Worm (Caenorhabditis elegans) whole organism, L4 larva: ENCODE data around the gene gfat-1.

Experiments
- F26F4.8 ChIP-seq: fragments of 200-800 bp; sonication (Bioruptor generic); conservative IDR thresholded peaks from 2 replicates; pipeline ENCODE4 v1.3.6; 2022; ENCODE audit warnings: missing genetic modification characterization, missing compliant biosample characterization
- F49E8.2 ChIP-seq: sonication (generic microtip); optimal IDR thresholded peaks from 2 replicates; lab custom pipeline; 2016; ENCODE audit warnings: missing compliant biosample characterization, mild to moderate bottlenecking, missing genetic modification characterization, borderline replicate concordance
- R02D3.7 ChIP-seq: fragments of 150-350 bp; sonication (generic microtip); optimal IDR thresholded peaks from 3 replicates; lab custom pipeline; 2014; ENCODE audit warnings: missing biosample characterization, missing genetic modification characterization
- Y75B8A.6 ChIP-seq: fragments of 200-800 bp; sonication (Bioruptor generic); IDR thresholded peaks from 2 replicates; pipeline ENCODE4 v1.3.6; 2022; ENCODE audit warnings: missing genetic modification reagents, missing genetic modification characterization, missing compliant biosample characterization
- aha-1 ChIP-seq: fragments of 150-350 bp; peaks from one replicate; lab custom pipeline; 2014; ENCODE audit warnings: missing biosample characterization, missing genetic modification characterization
- aly-2 ChIP-seq: sonication (generic microtip); optimal IDR thresholded peaks from 2 replicates; lab custom pipeline; 2018; ENCODE audit warnings: missing biosample characterization, missing genetic modification characterization
- arid-1 ChIP-seq: fragments of 200-800 bp; sonication (Bioruptor generic); conservative IDR thresholded peaks from 2 replicates; pipeline ENCODE4 v1.3.6; 2022; ENCODE audit warnings: missing genetic modification reagents, missing genetic modification characterization, missing compliant biosample characterization
- ceh-20 ChIP-seq: fragments of 200-800 bp; sonication (Bioruptor generic); IDR thresholded peaks from 2 replicates; pipeline ENCODE4 v1.3.6; 2022; ENCODE audit warnings: missing genetic modification reagents, missing genetic modification characterization, missing compliant biosample characterization
- ceh-28 ChIP-seq: fragments of 150-350 bp; optimal IDR thresholded peaks from 2 replicates; lab custom pipeline; 2014; ENCODE audit warnings: missing biosample characterization, missing genetic modification reagents, missing genetic modification characterization
- ceh-32 ChIP-seq: sonication (generic microtip); optimal IDR thresholded peaks from 2 replicates; lab custom pipeline; 2016; ENCODE audit warnings: mild to moderate bottlenecking, missing genetic modification characterization, missing compliant biosample characterization; ENCODE audit not compliant: poor library complexity
- ceh-44 ChIP-seq: fragments of 200-800 bp; sonication (Bioruptor generic); IDR thresholded peaks from 2 replicates; pipeline ENCODE4 v1.3.6; 2022; ENCODE audit warnings: missing genetic modification reagents, missing genetic modification characterization, missing compliant biosample characterization
- ceh-62 ChIP-seq: sonication (generic microtip); optimal IDR thresholded peaks from 2 replicates; lab custom pipeline; 2017; ENCODE audit warnings: missing biosample characterization, missing genetic modification characterization
- ces-1 ChIP-seq: fragments of 150-350 bp; sonication (generic microtip); optimal IDR thresholded peaks from 4 replicates; lab custom pipeline; 2014; ENCODE audit warnings: missing biosample characterization, missing genetic modification reagents, missing genetic modification characterization
- cey-2 ChIP-seq: sonication (generic microtip); optimal IDR thresholded peaks from 3 replicates; lab custom pipeline; 2017; ENCODE audit warnings: missing genetic modification characterization, mild to moderate bottlenecking, missing compliant biosample characterization, antibody characterized with exemption, borderline replicate concordance; ENCODE audit not compliant: insufficient read depth
- daf-12 ChIP-seq: fragments of 150-350 bp; optimal IDR thresholded peaks from 2 replicates; lab custom pipeline; 2014; ENCODE audit warnings: missing biosample characterization, missing genetic modification reagents, missing genetic modification characterization
- daf-16 ChIP-seq, 3 experiments: sonication (generic microtip); optimal IDR thresholded peaks; 2 replicates each; lab custom pipeline; 2016 to 2017; ENCODE audit warnings: missing genetic modification characterization in 3 of 3, missing genetic modification reagents in 3 of 3, mild to moderate bottlenecking in 2 of 3, missing compliant biosample characterization in 2 of 3, missing biosample characterization in 1 of 3, moderate library complexity in 1 of 3
- dmd-6 ChIP-seq: fragments of 200-800 bp; sonication (Bioruptor generic); IDR thresholded peaks from 2 replicates; pipeline ENCODE4 v1.3.6; 2022; ENCODE audit warnings: missing genetic modification reagents, missing genetic modification characterization, missing compliant biosample characterization
- duxl-1 ChIP-seq: sonication (generic microtip); optimal IDR thresholded peaks from 2 replicates; lab custom pipeline; 2016; ENCODE audit warnings: mild to moderate bottlenecking, missing genetic modification characterization, moderate library complexity, missing compliant biosample characterization; ENCODE audit not compliant: poor library complexity
- dve-1 ChIP-seq: sonication (generic microtip); optimal IDR thresholded peaks from 2 replicates; lab custom pipeline; 2017; ENCODE audit warnings: antibody characterized with exemption, mild to moderate bottlenecking, missing genetic modification characterization, missing compliant biosample characterization; ENCODE audit not compliant: insufficient read depth
- egl-27 ChIP-seq: sonication (generic microtip); optimal IDR thresholded peaks from 3 replicates; lab custom pipeline; 2017; ENCODE audit warnings: missing biosample characterization, missing genetic modification reagents, missing genetic modification characterization
- fkh-10 ChIP-seq: fragments of 150-350 bp; optimal IDR thresholded peaks from 2 replicates; lab custom pipeline; 2014; ENCODE audit warnings: missing biosample characterization, missing genetic modification reagents, missing genetic modification characterization
- gei-8 ChIP-seq: fragments of 200-800 bp; sonication (Bioruptor generic); optimal IDR thresholded peaks from 2 replicates; lab custom pipeline; 2018; ENCODE audit warnings: mild to moderate bottlenecking, missing genetic modification characterization, missing compliant biosample characterization
- hif-1 ChIP-seq, 2 experiments: sonication (generic microtip); optimal IDR thresholded peaks; 2 replicates each; lab custom pipeline; 2016 to 2017; ENCODE audit warnings: missing compliant biosample characterization in 2 of 2, missing genetic modification characterization in 2 of 2, missing genetic modification reagents in 2 of 2, missing genotype in 2 of 2, mild to moderate bottlenecking in 1 of 2
- hlh-11 ChIP-seq: fragments of 200-800 bp; sonication (Bioruptor generic); optimal IDR thresholded peaks from 2 replicates; lab custom pipeline; 2018; ENCODE audit warnings: mild to moderate bottlenecking, missing genetic modification characterization, missing compliant biosample characterization
- hlh-30 ChIP-seq: sonication (generic microtip); optimal IDR thresholded peaks from 2 replicates; lab custom pipeline; 2017; ENCODE audit warnings: antibody characterized with exemption, mild to moderate bottlenecking, missing genetic modification characterization, missing compliant biosample characterization; ENCODE audit not compliant: insufficient read depth
- hmg-1.1 ChIP-seq: fragments of 200-800 bp; sonication (Bioruptor generic); IDR thresholded peaks from 2 replicates; pipeline ENCODE4 v1.3.6; 2022; ENCODE audit warnings: missing genetic modification reagents, missing genetic modification characterization, missing compliant biosample characterization
- jun-1 ChIP-seq: fragments of 150-350 bp; optimal IDR thresholded peaks from 2 replicates; lab custom pipeline; 2014; ENCODE audit warnings: missing biosample characterization, missing genetic modification reagents, missing genetic modification characterization
- lin-1 ChIP-seq: fragments of 200-800 bp; sonication (Bioruptor generic); IDR thresholded peaks from 2 replicates; pipeline ENCODE4 v1.3.6; 2022; ENCODE audit warnings: missing genetic modification reagents, missing genetic modification characterization, missing compliant biosample characterization
- lin-15B ChIP-seq: fragments of 150-350 bp; sonication (generic microtip); optimal IDR thresholded peaks from 3 replicates; lab custom pipeline; 2014; ENCODE audit warnings: missing biosample characterization, missing genetic modification characterization
- lin-39 ChIP-seq: fragments of 150-350 bp; optimal IDR thresholded peaks from 2 replicates; lab custom pipeline; 2014; ENCODE audit warnings: missing biosample characterization, missing genetic modification reagents, missing genetic modification characterization
- mep-1 ChIP-seq: fragments of 150-350 bp; sonication (generic microtip); optimal IDR thresholded peaks from 3 replicates; lab custom pipeline; 2014; ENCODE audit warnings: missing biosample characterization, missing genetic modification characterization
- mes-2 ChIP-seq: sonication (generic microtip); optimal IDR thresholded peaks from 2 replicates; lab custom pipeline; 2016; ENCODE audit warnings: missing genotype, mild to moderate bottlenecking, missing genetic modification characterization, missing compliant biosample characterization; ENCODE audit not compliant: poor library complexity, severe bottlenecking
- mxl-3 ChIP-seq: fragments of 200-800 bp; sonication (Bioruptor generic); optimal IDR thresholded peaks from 2 replicates; lab custom pipeline; 2018; ENCODE audit warnings: mild to moderate bottlenecking, missing genetic modification characterization, missing compliant biosample characterization
- nhr-11 ChIP-seq: fragments of 150-350 bp; optimal IDR thresholded peaks from 2 replicates; lab custom pipeline; 2014; ENCODE audit warnings: missing biosample characterization, missing genetic modification characterization
- nhr-41 ChIP-seq: fragments of 200-800 bp; sonication (Bioruptor generic); IDR thresholded peaks from 2 replicates; pipeline ENCODE4 v1.3.6; 2022; ENCODE audit warnings: missing genetic modification reagents, missing genetic modification characterization, missing compliant biosample characterization
- nhr-6 ChIP-seq: fragments of 150-350 bp; optimal IDR thresholded peaks from 2 replicates; lab custom pipeline; 2014; ENCODE audit warnings: missing biosample characterization, missing genetic modification characterization
- nhr-76 ChIP-seq: fragments of 150-350 bp; optimal IDR thresholded peaks from 2 replicates; lab custom pipeline; 2014; ENCODE audit warnings: missing biosample characterization, missing genetic modification characterization
- nhr-77 ChIP-seq: fragments of 150-350 bp; optimal IDR thresholded peaks from 2 replicates; lab custom pipeline; 2014; ENCODE audit warnings: missing biosample characterization, missing genetic modification characterization
- pha-4 ChIP-seq, 2 experiments: fragments of 150-350 bp in 1 of 2; fragments of 200-800 bp in 1 of 2; sonication (Bioruptor generic) in 1 of 2; IDR thresholded peaks in 1 of 2; optimal IDR thresholded peaks in 1 of 2; 2 replicates each; pipeline versions ENCODE4 v1.3.6 to Lab custom; 2014 to 2022; ENCODE audit warnings: missing genetic modification characterization in 2 of 2, missing genetic modification reagents in 2 of 2, missing biosample characterization in 1 of 2, missing compliant biosample characterization in 1 of 2
- saeg-2 ChIP-seq: fragments of 200-800 bp; sonication (Bioruptor generic); IDR thresholded peaks from 2 replicates; pipeline ENCODE4 v1.3.6; 2022; ENCODE audit warnings: missing genetic modification reagents, missing genetic modification characterization, missing compliant biosample characterization
- sdz-12 ChIP-seq: fragments of 200-800 bp; sonication (Bioruptor generic); optimal IDR thresholded peaks from 2 replicates; lab custom pipeline; 2018; ENCODE audit warnings: mild to moderate bottlenecking, missing genetic modification characterization, missing compliant biosample characterization
- set-16 ChIP-seq: fragments of 200-800 bp; sonication (Bioruptor generic); IDR thresholded peaks from 2 replicates; pipeline ENCODE4 v1.3.6; 2022; ENCODE audit warnings: missing genetic modification reagents, missing genetic modification characterization, missing compliant biosample characterization
- snpc-4 ChIP-seq: fragments of 150-350 bp; optimal IDR thresholded peaks from 2 replicates; lab custom pipeline; 2014; ENCODE audit warnings: missing biosample characterization, missing genetic modification characterization
- spr-1 ChIP-seq: sonication (generic microtip); optimal IDR thresholded peaks from 2 replicates; lab custom pipeline; 2016; ENCODE audit warnings: mild to moderate bottlenecking, missing genetic modification characterization, missing compliant biosample characterization
- tra-1 ChIP-seq: fragments of 200-800 bp; sonication (Bioruptor generic); IDR thresholded peaks from 2 replicates; pipeline ENCODE4 v1.3.6; 2022; ENCODE audit warnings: missing genetic modification reagents, missing genetic modification characterization, missing compliant biosample characterization
- unc-130 ChIP-seq: sonication (generic microtip); optimal IDR thresholded peaks from 2 replicates; lab custom pipeline; 2016; ENCODE audit warnings: missing genetic modification reagents, missing genetic modification characterization, missing compliant biosample characterization
- unc-39 ChIP-seq: sonication (generic microtip); optimal IDR thresholded peaks from 2 replicates; lab custom pipeline; 2017; ENCODE audit warnings: missing biosample characterization, missing genetic modification characterization
- zfp-2 ChIP-seq: sonication (generic microtip); optimal IDR thresholded peaks from 2 replicates; lab custom pipeline; 2016; ENCODE audit warnings: mild to moderate bottlenecking, missing genetic modification characterization, missing compliant biosample characterization
- zip-2 ChIP-seq: fragments of 150-350 bp; optimal IDR thresholded peaks from 2 replicates; lab custom pipeline; 2014; ENCODE audit warnings: missing biosample characterization, missing genetic modification characterization

Gene gfat-1

DNA sequence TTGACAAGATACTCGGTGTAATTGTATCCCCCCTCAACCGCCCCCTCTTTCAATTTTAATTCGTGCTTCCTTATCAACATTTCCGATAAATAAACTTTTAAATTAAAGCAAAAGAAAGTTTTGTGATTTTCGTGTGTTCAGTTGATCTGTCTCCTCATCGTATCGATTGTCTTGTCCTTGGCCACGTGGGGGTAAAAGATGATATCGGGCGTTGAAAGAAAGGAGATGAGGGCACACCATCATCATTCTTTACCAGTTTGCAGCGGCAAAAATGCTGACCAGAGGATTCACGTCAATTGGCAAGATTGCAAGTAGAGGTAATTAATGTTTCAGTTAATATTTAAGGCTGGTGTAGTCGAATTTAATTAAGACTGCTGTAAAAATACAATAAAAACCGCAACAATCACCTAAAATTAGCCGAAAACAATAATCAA lies 47.9 kb downstream of the gfat-1 start, which contains the start of gene F54D5.7 (continued):
- no peak for TF ChIP-seq lin-15B (tag; lab: Kevin White, UChicago)
- peak; percentile 97 for TF ChIP-seq aha-1
- no peak for TF ChIP-seq daf-12 (tag; lab: Kevin White, UChicago)
- TF ChIP-seq saeg-2 (GFP tag; lab: Robert Waterston, UW) = no peak
- TF ChIP-seq ceh-32 = no peak
- TF ChIP-seq R02D3.7 = no peak
- no peak for TF ChIP-seq jun-1 (tag; lab: Kevin White, UChicago)
- no peak for TF ChIP-seq ceh-20 (GFP tag; lab: Robert Waterston, UW)
- TF ChIP-seq dve-1 = peak; percentile 77
- TF ChIP-seq nhr-41 (GFP tag; lab: Robert Waterston, UW) = 0 out of 2 replicates have a peak, but pooled peaks have one; percentile 33
- TF ChIP-seq snpc-4 (tag; lab: Kevin White, UChicago) = no peak
- peak in 1 of 2 experiments; percentile 42 for TF ChIP-seq daf-16 (GFP tag; optimal IDR thresholded peaks at IDR 0.05; lab: Kevin White, UChicago)
- TF ChIP-seq daf-16 (tag; optimal IDR thresholded peaks at IDR 0.05; lab: Kevin White, UChicago) = peak; percentile 58
- peak; percentile 80 for TF ChIP-seq hlh-30 (tag; lab: Kevin White, UChicago)
- 0 out of 2 replicates have a peak, but pooled peaks have one; percentile 19 for TF ChIP-seq ceh-44 (GFP tag; lab: Robert Waterston, UW)
- no peak for TF ChIP-seq cey-2 (tag; lab: Kevin White, UChicago)
- TF ChIP-seq unc-39 (tag; lab: Kevin White, UChicago) = no peak
- TF ChIP-seq unc-130 (GFP tag; lab: Kevin White, UChicago) = no peak
- peak; percentile 12 for TF ChIP-seq gei-8 (GFP tag; lab: Kevin White, UChicago)
- peak; percentile 55 for TF ChIP-seq spr-1 (tag; lab: Kevin White, UChicago)
- TF ChIP-seq nhr-11 (tag; lab: Kevin White, UChicago) = no peak
- no peak for TF ChIP-seq set-16 (GFP tag; lab: Robert Waterston, UW)
- TF ChIP-seq duxl-1 = no peak
- TF ChIP-seq hmg-1.1 (GFP tag; lab: Robert Waterston, UW) = peak; percentile 49; the same call in 1 of the 2 replicates
- peak; percentile 55 for TF ChIP-seq dmd-6 (GFP tag; lab: Robert Waterston, UW)
- no peak for TF ChIP-seq nhr-77 (tag; lab: Kevin White, UChicago)
- TF ChIP-seq ceh-62 (tag; lab: Kevin White, UChicago) = no peak
- no peak for TF ChIP-seq lin-39 (tag; lab: Kevin White, UChicago)
- no peak for TF ChIP-seq fkh-10 (GFP tag; lab: Kevin White, UChicago)
- peak; percentile 34 for TF ChIP-seq ceh-28 (tag; lab: Kevin White, UChicago)
- TF ChIP-seq mxl-3 (GFP tag; lab: Kevin White, UChicago) = peak; percentile 84
- no peak for TF ChIP-seq ces-1
- no peak for TF ChIP-seq hif-1 (tag; optimal IDR thresholded peaks at IDR 0.05; lab: Kevin White, UChicago)
- peak; percentile 65 for TF ChIP-seq arid-1 (GFP tag; lab: Robert Waterston, UW)
- peak; percentile 85 for TF ChIP-seq aly-2
- no peak for TF ChIP-seq F26F4.8 (GFP tag; lab: Robert Waterston, UW)
- TF ChIP-seq nhr-76 (tag; lab: Kevin White, UChicago) = no peak
- no peak for TF ChIP-seq zfp-2 (tag; lab: Kevin White, UChicago)
- peak; percentile 46; the same call in 1 of the 2 replicates for TF ChIP-seq tra-1 (GFP tag; lab: Robert Waterston, UW)
- TF ChIP-seq F49E8.2 (tag; lab: Kevin White, UChicago) = peak; percentile 56
- TF ChIP-seq zip-2 (tag; lab: Kevin White, UChicago) = peak; percentile 33
- peak; percentile 77 for TF ChIP-seq mep-1 (tag; lab: Kevin White, UChicago)
- peak; percentile 32; the same call in 1 of the 2 replicates for TF ChIP-seq lin-1 (GFP tag; lab: Robert Waterston, UW)
- TF ChIP-seq egl-27 (tag; lab: Kevin White, UChicago) = no peak
- no peak for TF ChIP-seq nhr-6 (tag; lab: Kevin White, UChicago)
- TF ChIP-seq hlh-11 (tag; lab: Kevin White, UChicago) = peak; percentile 76
- TF ChIP-seq pha-4 (GFP tag; IDR thresholded peaks at IDR 0.05; lab: Robert Waterston, UW) = peak; percentile 66; the same call in 1 of the 2 replicates
- TF ChIP-seq pha-4 (tag; optimal IDR thresholded peaks at IDR 0.05; lab: Kevin White, UChicago) = no peak
- no peak for TF ChIP-seq mes-2 (tag; lab: Kevin White, UChicago)
- TF ChIP-seq Y75B8A.6 (GFP tag; lab: Robert Waterston, UW) = no peak
- TF ChIP-seq sdz-12 (GFP tag; lab: Kevin White, UChicago) = no peak
